Fruit fly (Drosophila melanogaster): ENCODE results near the gene CG2256.

Gene CG2256

dm6 chrX:8131693-8132313, 44.8 kb upstream of the CG2256 start, which contains the start of gene CG10958 (continued):
- TF ChIP-seq CG11902 (GFP tag; optimal IDR thresholded peaks at IDR 0.05): peak; percentile 34
- TF ChIP-seq CG10669 (GFP tag; optimal IDR thresholded peaks at IDR 0.05): no peak
- peak; percentile 48 for TF ChIP-seq eg (GFP tag; IDR thresholded peaks at IDR 0.05)
- peak; percentile 66 for TF ChIP-seq acj6 (GFP tag; optimal IDR thresholded peaks at IDR 0.05)
- peak; percentile 48 for TF ChIP-seq Sox14 (GFP tag; optimal IDR thresholded peaks at IDR 0.05)
- TF ChIP-seq Eip78C (GFP tag): peak; percentile 81
- TF ChIP-seq CG9139 (GFP tag; optimal IDR thresholded peaks at IDR 0.05): no peak
- TF ChIP-seq CG31627 (GFP tag; optimal IDR thresholded peaks at IDR 0.05): peak; percentile 35
- no peak; the same call in 2 of the 3 replicates for TF ChIP-seq CG8119 (GFP tag; IDR thresholded peaks at IDR 0.05)
- peak; percentile 28 for TF ChIP-seq Hr39 (GFP tag; optimal IDR thresholded peaks at IDR 0.05)
- no peak; the same call in 1 of the 2 replicates for TF ChIP-seq CG11294 (GFP tag; IDR thresholded peaks at IDR 0.05)
- TF ChIP-seq CG3032 (tag; optimal IDR thresholded peaks at IDR 0.05): peak; percentile 24
- TF ChIP-seq lz (GFP tag; optimal IDR thresholded peaks at IDR 0.05): peak; percentile 61
- TF ChIP-seq CG10631 (GFP tag; optimal IDR thresholded peaks at IDR 0.05): peak; percentile 69
- TF ChIP-seq cyc (GFP tag; optimal IDR thresholded peaks at IDR 0.05): peak; percentile 43
- TF ChIP-seq OdsH (GFP tag; optimal IDR thresholded peaks at IDR 0.05): peak; percentile 68
- 0 out of 2 replicates have a peak, but pooled peaks have one; percentile 12 for TF ChIP-seq Gug (GFP tag; IDR thresholded peaks at IDR 0.05)
- no peak for TF ChIP-seq CG4318 (GFP tag; optimal IDR thresholded peaks at IDR 0.05)
- peak; percentile 57 for TF ChIP-seq Eip93F (GFP tag; optimal IDR thresholded peaks at IDR 0.05)
- TF ChIP-seq dac (GFP tag; optimal IDR thresholded peaks at IDR 0.05): no peak
- TF ChIP-seq CG7368 (GFP tag; optimal IDR thresholded peaks at IDR 0.05): no peak
- TF ChIP-seq vri (GFP tag; optimal IDR thresholded peaks at IDR 0.05): no peak
- TF ChIP-seq CG32006 (GFP tag; optimal IDR thresholded peaks at IDR 0.05): no peak
- no peak for TF ChIP-seq CG1621 (tag; optimal IDR thresholded peaks at IDR 0.05)
- peak; percentile 65 for TF ChIP-seq topi (GFP tag; optimal IDR thresholded peaks at IDR 0.05)
- no peak for TF ChIP-seq CG16779 (tag; optimal IDR thresholded peaks at IDR 0.05)
- TF ChIP-seq Met (GFP tag; optimal IDR thresholded peaks at IDR 0.05): no peak

- TF ChIP-seq CG8632 (GFP tag; optimal IDR thresholded peaks at IDR 0.05): no peak
- peak; percentile 38 for TF ChIP-seq Eip78C (GFP tag)
- peak; percentile 13 for TF ChIP-seq esn (GFP tag; optimal IDR thresholded peaks at IDR 0.05)
Measured at dm6 chrX:8129204-8129997, 42.4 kb upstream of the CG2256 start, which contains the start of gene CG2116. TSS of gene CG2116 (plus strand) at chrX:8129812.

dm6 chrX:8128133-8128532, 41.1 kb upstream of the CG2256 start:
- TF ChIP-seq CG15336 (GFP tag; IDR thresholded peaks at IDR 0.05) (no peak), CG3032 (tag; optimal IDR thresholded peaks at IDR 0.05) (no peak), Sox14 (GFP tag; optimal IDR thresholded peaks at IDR 0.05) (no peak), lz (GFP tag; optimal IDR thresholded peaks at IDR 0.05) (no peak), Eip75B (GFP tag; optimal IDR thresholded peaks at IDR 0.05) (no peak), CG6854 (GFP tag; optimal IDR thresholded peaks at IDR 0.05) (no peak), achi (GFP tag; optimal IDR thresholded peaks at IDR 0.05) (no peak), dac (GFP tag; optimal IDR thresholded peaks at IDR 0.05) (no peak), Ets21C (GFP tag; optimal IDR thresholded peaks at IDR 0.05) (no peak)

- TF ChIP-seq salr (GFP tag; optimal IDR thresholded peaks at IDR 0.05): no peak
- TF ChIP-seq Eip78C (GFP tag): peak; percentile 66
- 0 out of 3 replicates have a peak, but pooled peaks have one; percentile 29 for TF ChIP-seq CG8119 (GFP tag; IDR thresholded peaks at IDR 0.05)
- peak; percentile 54 for TF ChIP-seq CG15336 (GFP tag; IDR thresholded peaks at IDR 0.05)
- TF ChIP-seq eg (GFP tag; IDR thresholded peaks at IDR 0.05): peak; percentile 55; the same call in 2 of the 3 replicates
- TF ChIP-seq CG6163 (GFP tag; IDR thresholded peaks at IDR 0.05): peak; percentile 50; the same call in 2 of the 3 replicates
- no peak for TF ChIP-seq Met (GFP tag; optimal IDR thresholded peaks at IDR 0.05)
- peak; percentile 44 for TF ChIP-seq Hr4 (GFP tag; optimal IDR thresholded peaks at IDR 0.05)
- TF ChIP-seq CG4318 (GFP tag; optimal IDR thresholded peaks at IDR 0.05): peak; percentile 19
- peak; percentile 62 for TF ChIP-seq CG32006 (GFP tag; optimal IDR thresholded peaks at IDR 0.05)
Measured at dm6 chrX:8126149-8126548, 39.1 kb upstream of the CG2256 start.

Measured in whole organism, prepupa.